Worm (Caenorhabditis elegans): ENCODE measurements around the gene epi-1.

epi-1 gene

ce11 chrIV:10666523-10666922 is at the start of gene epi-1:
TSS of gene epi-1 (plus strand) at chrIV:10666823.
- TF ChIP-seq madf-8 (GFP tag; conservative IDR thresholded peaks at IDR 0.05) (no peak), ztf-28 (GFP tag; IDR thresholded peaks at IDR 0.05) (0 out of 2 replicates have a peak, but pooled peaks have one; percentile 12), F55B11.4 (tag; optimal IDR thresholded peaks at IDR 0.05; ENCODE audit: borderline replicate concordance, insufficient read depth) (no peak), nfya-2 (GFP tag; IDR thresholded peaks at IDR 0.05) (no peak), Y95B8A.8 (GFP tag; IDR thresholded peaks at IDR 0.05) (no peak), rpc-1 (optimal IDR thresholded peaks at IDR 0.05) (no peak), rpc-1 (tag; optimal IDR thresholded peaks at IDR 0.05) (no peak)

DNA sequence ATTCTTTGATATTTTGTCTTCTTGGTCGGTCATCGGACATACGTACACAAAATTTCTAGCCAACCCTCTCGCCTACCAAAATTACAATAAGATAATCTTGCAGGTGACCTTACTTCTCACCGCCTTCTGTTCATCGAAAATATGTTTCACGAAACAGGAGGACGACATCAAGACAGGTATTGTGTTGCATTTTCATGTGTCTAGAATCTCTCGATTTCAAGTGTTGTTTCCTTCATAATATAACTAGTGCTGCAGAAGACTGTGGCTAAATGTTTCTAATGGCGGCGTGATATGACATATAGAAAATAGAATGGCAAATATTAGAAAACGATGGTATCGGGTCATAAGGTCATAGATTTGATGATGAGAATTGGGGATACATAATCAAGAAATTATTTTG is 49.5 kb upstream of the epi-1 start:
- no peak for TF ChIP-seq B0336.3 (GFP tag; IDR thresholded peaks at IDR 0.05)
- no peak for TF ChIP-seq ztf-6 (GFP tag; IDR thresholded peaks at IDR 0.05)
- no peak for TF ChIP-seq lin-26 (GFP tag; IDR thresholded peaks at IDR 0.05)
- TF ChIP-seq rpc-1 (optimal IDR thresholded peaks at IDR 0.05): no peak
- no peak for TF ChIP-seq rpc-1 (tag; optimal IDR thresholded peaks at IDR 0.05)
- TF ChIP-seq somi-1 (GFP tag; optimal IDR thresholded peaks at IDR 0.05): no peak
- no peak for TF ChIP-seq gei-17 (GFP tag; optimal IDR thresholded peaks at IDR 0.05)
- no peak for TF ChIP-seq F57C9.4 (tag; optimal IDR thresholded peaks at IDR 0.05)
- no peak for TF ChIP-seq aptf-2 (GFP tag; conservative IDR thresholded peaks at IDR 0.05)
- no peak for TF ChIP-seq chd-7 (tag; optimal IDR thresholded peaks at IDR 0.05)
- no peak for TF ChIP-seq hlh-26 (GFP tag; conservative IDR thresholded peaks at IDR 0.05)
- no peak for TF ChIP-seq let-526 (GFP tag; IDR thresholded peaks at IDR 0.05)
- no peak for TF ChIP-seq F23B12.7 (tag; optimal IDR thresholded peaks at IDR 0.05; ENCODE audit: insufficient read depth)
- no peak for TF ChIP-seq Y67H2A.10 (GFP tag; conservative IDR thresholded peaks at IDR 0.05)
- TF ChIP-seq athp-1 (tag; optimal IDR thresholded peaks at IDR 0.05): no peak
- TF ChIP-seq pha-4 (tag; optimal IDR thresholded peaks at IDR 0.05): no peak
- no peak for TF ChIP-seq egl-44 (GFP tag; IDR thresholded peaks at IDR 0.05)

DNA sequence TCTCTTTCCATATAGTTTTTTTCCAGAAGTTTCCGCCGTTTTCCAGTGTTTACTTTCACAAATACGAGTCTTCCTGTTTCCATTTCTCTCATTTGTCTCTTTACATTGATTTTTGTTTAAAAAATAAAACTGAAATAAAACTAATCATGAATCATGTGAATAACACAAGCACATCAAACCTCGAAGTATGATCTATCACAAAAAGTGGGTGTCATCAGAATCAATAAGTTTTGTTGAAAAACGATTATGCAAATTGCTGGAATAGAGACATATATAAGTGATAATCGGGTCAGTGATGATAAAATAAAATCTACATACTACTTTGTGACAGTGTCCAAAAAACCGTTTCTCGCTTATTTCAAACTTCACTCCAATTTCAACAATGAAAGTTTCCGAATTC is 45.8 kb upstream of the epi-1 start, which contains the start of gene R09H10.7:
Gene R09H10.7, plus strand, starts transcription at position 301 of the 400 bp plus-strand sequence.
- no peak for TF ChIP-seq Y53G8AR.9 (GFP tag; conservative IDR thresholded peaks at IDR 0.05)
- TF ChIP-seq B0336.3 (GFP tag; IDR thresholded peaks at IDR 0.05): peak; percentile 47; the same call in 1 of the 2 replicates

DNA sequence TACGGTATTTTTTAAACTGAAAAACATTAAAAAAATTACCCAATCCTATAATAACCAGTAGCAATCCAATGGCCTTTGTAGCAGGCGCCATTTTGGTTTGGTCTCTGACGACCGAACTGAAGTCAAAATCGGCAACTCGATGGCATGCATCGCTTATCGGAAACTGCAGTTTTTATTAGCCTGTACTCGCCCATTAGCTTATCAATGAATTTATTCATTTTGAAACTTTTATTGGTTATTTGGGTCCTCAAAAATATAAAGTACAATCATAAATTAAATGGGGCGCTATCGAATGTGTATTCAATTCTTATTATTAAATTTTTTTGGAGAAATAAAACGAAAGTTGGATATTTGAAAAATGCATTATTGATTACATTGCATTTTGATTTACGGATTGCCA is 37.9 kb upstream of the epi-1 start, which contains the start of gene R09H10.5:
Gene R09H10.5, minus strand, starts transcription at position 106 of the 400 bp plus-strand sequence.
- no peak for TF ChIP-seq F49E8.2 (tag; optimal IDR thresholded peaks at IDR 0.05; ENCODE audit: insufficient read depth)
- no peak for TF ChIP-seq unc-130 (GFP tag; optimal IDR thresholded peaks at IDR 0.05)
- TF ChIP-seq nhr-80 (tag; optimal IDR thresholded peaks at IDR 0.05): peak; percentile 51
- TF ChIP-seq hlh-26 (GFP tag; conservative IDR thresholded peaks at IDR 0.05): no peak
- TF ChIP-seq ceh-27 (GFP tag; optimal IDR thresholded peaks at IDR 0.05): no peak

ce11 chrIV:10630953-10631554 is 35.6 kb upstream of the epi-1 start, which contains the start of gene F56C4.4:
TSS of gene F56C4.4 (minus strand) at chrIV:10631267.
- TF ChIP-seq egrh-3 (GFP tag; IDR thresholded peaks at IDR 0.05) (no peak), ceh-79 (tag; optimal IDR thresholded peaks at IDR 0.05) (no peak), tbp1 (GFP tag; optimal IDR thresholded peaks at IDR 0.05) (no peak), unc-62 (GFP tag; optimal IDR thresholded peaks at IDR 0.05) (peak; percentile 53), unc-130 (GFP tag; optimal IDR thresholded peaks at IDR 0.05) (no peak), attf-3 (GFP tag; conservative IDR thresholded peaks at IDR 0.05) (no peak), ama-1 (optimal IDR thresholded peaks at IDR 0.05) (no peak), ama-1 (GFP tag; optimal IDR thresholded peaks at IDR 0.05) (no peak), snpc-3.4 (tag; optimal IDR thresholded peaks at IDR 0.05) (no peak), madf-8 (GFP tag; conservative IDR thresholded peaks at IDR 0.05) (no peak), lin-35 (GFP tag; optimal IDR thresholded peaks at IDR 0.05) (no peak), K12H6.12 (tag; optimal IDR thresholded peaks at IDR 0.05) (no peak), F10E7.11 (tag; optimal IDR thresholded peaks at IDR 0.05) (no peak), let-607 (tag; optimal IDR thresholded peaks at IDR 0.05) (peak; percentile 69 to 81), attf-5 (GFP tag; optimal IDR thresholded peaks at IDR 0.05) (no peak), lin-54 (GFP tag; optimal IDR thresholded peaks at IDR 0.05) (no peak), Y67H2A.10 (GFP tag; conservative IDR thresholded peaks at IDR 0.05) (no peak), hmg-20 (GFP tag; IDR thresholded peaks at IDR 0.05) (no peak)
